Fruit fly (Drosophila melanogaster) whole organism, embryonic: Measurements from ENCODE around the gene CG34301.

ENCODE experiments used
- CG10959 ChIP-seq: fragments of 200-800 bp; sonication (Bioruptor generic); IDR thresholded peaks from 2 replicates; pipeline ENCODE4 v1.3.6; 2022; ENCODE audit warnings: missing biosample characterization, missing genetic modification characterization
- CG11723 ChIP-seq: fragments of 200-800 bp; sonication (Bioruptor generic); optimal IDR thresholded peaks from 2 replicates; lab custom pipeline; 2017; ENCODE audit warnings: missing biosample characterization, mild to moderate bottlenecking, missing genetic modification characterization
- CG3847 ChIP-seq: fragments of 200-800 bp; sonication (Bioruptor generic); IDR thresholded peaks from 2 replicates; pipeline ENCODE4 v1.3.6; 2022; ENCODE audit warnings: missing biosample characterization, missing genetic modification characterization
- CG6175 ChIP-seq: fragments of 200-800 bp; sonication (Bioruptor generic); IDR thresholded peaks from 3 replicates; pipeline ENCODE4 v1.3.6; 2022; ENCODE audit warnings: missing biosample characterization, missing genetic modification characterization
- CG9932 ChIP-seq: fragments of 200-800 bp; sonication (Bioruptor generic); IDR thresholded peaks from 2 replicates; pipeline ENCODE4 v1.3.6; 2022; ENCODE audit warnings: missing biosample characterization, missing genetic modification characterization
- Dll ChIP-seq: fragments of 200-800 bp; sonication (Bioruptor generic); IDR thresholded peaks from 4 replicates; pipeline ENCODE4 v1.3.6; 2022; ENCODE audit warnings: missing biosample characterization, missing genetic modification characterization; ENCODE audit not compliant: partially characterized antibody
- Scr ChIP-seq: fragments of 200-800 bp; sonication (Bioruptor generic); IDR thresholded peaks from 2 replicates; pipeline ENCODE4 v1.3.6; 2022; ENCODE audit warnings: missing biosample characterization, missing genetic modification characterization; ENCODE audit not compliant: partially characterized antibody
- eve ChIP-seq, 2 experiments: fragments of >200 bp; optimal IDR thresholded peaks; 2 replicates each; lab custom pipeline; 2017; ENCODE audit warnings: missing biosample characterization in 2 of 2, missing genetic modification characterization in 2 of 2
- row ChIP-seq: fragments of 200-800 bp; sonication (Bioruptor generic); IDR thresholded peaks from 3 replicates; pipeline ENCODE4 v1.3.6; 2022; ENCODE audit warnings: missing biosample characterization, missing genetic modification characterization

DNA sequence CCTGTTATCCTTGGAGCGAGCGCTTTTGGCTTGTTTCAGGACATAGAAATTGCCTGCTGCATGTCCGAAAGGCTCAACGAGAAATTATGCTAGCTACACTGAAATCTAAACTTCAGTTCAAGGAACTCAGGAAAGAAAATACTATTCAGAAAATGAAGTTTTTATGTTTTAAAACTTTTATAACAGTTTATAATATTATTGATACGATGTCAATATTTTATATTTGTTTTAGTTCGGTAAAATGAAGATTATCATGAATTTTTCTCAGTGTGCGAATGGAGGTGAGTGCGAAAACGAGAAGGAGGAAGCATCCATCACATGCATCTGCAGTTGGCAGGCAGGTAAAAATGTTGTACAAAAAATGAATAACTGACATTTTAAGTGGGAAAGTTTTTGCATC, 26.9 kb upstream of the CG34301 start:
- peak; percentile 36; the same call in 1 of the 2 replicates for TF ChIP-seq CG9932
- TF ChIP-seq CG6175 (GFP tag; lab: Robert Waterston, UW): no peak
- no peak for TF ChIP-seq CG3847 (GFP tag; lab: Robert Waterston, UW)
- TF ChIP-seq row (GFP tag; lab: Robert Waterston, UW): peak; percentile 69
- TF ChIP-seq CG10959 (GFP tag; lab: Robert Waterston, UW): peak; percentile 59; the same call in 1 of the 2 replicates
- TF ChIP-seq eve (GFP tag; optimal IDR thresholded peaks at IDR 0.05; lab: Kevin White, UChicago): peak in 1 of 2 experiments; percentile 84
- TF ChIP-seq CG11723 (GFP tag; lab: Kevin White, UChicago): no peak
- TF ChIP-seq Dll (GFP tag; lab: Robert Waterston, UW): no peak
- no peak for TF ChIP-seq Scr (GFP tag; lab: Robert Waterston, UW)
